Worm (Caenorhabditis elegans): Measurements from ENCODE around the gene C49F8.15.

DNA sequence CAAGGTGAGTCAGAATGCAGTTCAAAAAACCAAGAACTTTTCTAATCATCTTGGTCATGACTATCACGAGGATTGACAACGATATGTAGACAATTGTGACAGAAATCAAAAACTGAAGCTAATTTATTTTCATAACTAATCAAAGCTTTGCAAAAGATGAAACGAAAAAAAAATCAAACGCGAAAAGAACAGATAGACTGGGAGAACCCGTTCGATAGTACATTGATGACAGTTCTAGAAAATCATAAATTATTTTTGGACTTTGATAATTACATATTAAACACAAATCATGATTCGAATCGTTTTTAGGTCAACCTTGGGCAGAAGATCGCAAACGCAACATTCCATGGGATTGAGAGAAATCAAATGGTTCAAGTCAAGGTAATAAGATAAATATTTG lies 37.3 kb downstream of the C49F8.15 start:
- no peak for TF ChIP-seq unc-3 (GFP tag; conservative IDR thresholded peaks at IDR 0.05)
- no peak for TF ChIP-seq unc-3 (tag; optimal IDR thresholded peaks at IDR 0.05)
- TF ChIP-seq pha-4 (tag; optimal IDR thresholded peaks at IDR 0.05) = no peak
- TF ChIP-seq unc-55 (GFP tag; optimal IDR thresholded peaks at IDR 0.05) = no peak
- no peak for TF ChIP-seq ama-1 (optimal IDR thresholded peaks at IDR 0.05)
- TF ChIP-seq lin-11 (tag; optimal IDR thresholded peaks at IDR 0.05) = no peak
- no peak for TF ChIP-seq mec-3 (tag; optimal IDR thresholded peaks at IDR 0.05; ENCODE audit: borderline replicate concordance)
- TF ChIP-seq unc-86 (tag; optimal IDR thresholded peaks at IDR 0.05) = no peak
- no peak for TF ChIP-seq fax-1 (tag; optimal IDR thresholded peaks at IDR 0.05)
- TF ChIP-seq pqm-1 (tag; optimal IDR thresholded peaks at IDR 0.05) = no peak
- no peak for TF ChIP-seq nhr-11 (tag; optimal IDR thresholded peaks at IDR 0.05)
- TF ChIP-seq hlh-8 (tag; optimal IDR thresholded peaks at IDR 0.05) = no peak
- TF ChIP-seq ttx-3 (tag; optimal IDR thresholded peaks at IDR 0.05) = no peak
- TF ChIP-seq tbx-7 (tag; optimal IDR thresholded peaks at IDR 0.05) = no peak
- no peak for TF ChIP-seq T23F11.4 (GFP tag; optimal IDR thresholded peaks at IDR 0.05)
